Fruit fly (Drosophila melanogaster) whole organism: Measurements from ENCODE around the gene CG14354.

Experiments
- pan ChIP-seq: fragments of >200 bp; optimal IDR thresholded peaks from 2 replicates; lab custom pipeline; 2017
- usp ChIP-seq: fragments of >200 bp; optimal IDR thresholded peaks from 2 replicates; lab custom pipeline; 2017; ENCODE audit warnings: missing biosample characterization, missing genetic modification characterization, mixed read lengths

DNA sequence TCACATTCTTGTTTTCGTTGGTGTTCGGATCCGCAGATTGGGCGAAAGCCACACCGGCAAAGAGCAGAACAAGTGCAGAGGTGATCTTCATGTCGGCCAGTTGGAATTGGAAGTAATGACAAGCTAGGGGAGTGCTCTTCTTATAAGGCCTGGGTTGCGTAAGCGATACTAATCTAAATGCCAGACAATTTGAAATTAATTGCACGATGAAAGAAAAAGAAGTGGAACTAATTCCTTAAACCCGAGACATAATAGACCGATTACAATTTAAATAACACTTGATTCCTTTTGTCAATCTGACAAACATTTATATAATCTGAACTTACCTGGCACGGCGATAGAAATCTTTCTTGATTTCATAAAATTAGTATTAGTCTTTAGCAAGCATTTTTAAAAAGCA, 15.5 kb downstream of the CG14354 start, which contains the start of gene Mst57Db:
- TF ChIP-seq pan (lab: Kevin White, UChicago) (no peak), usp (GFP tag; lab: Kevin White, UChicago) (no peak)
